Fruit fly (Drosophila melanogaster) whole organism, adult: Measurements from ENCODE around the gene CG10336.

Experiments used
- CG11617 ChIP-seq: fragments of 200-800 bp; sonication (Bioruptor generic); optimal IDR thresholded peaks from 2 replicates; lab custom pipeline; 2017; ENCODE audit warnings: mild to moderate bottlenecking, missing biosample characterization, missing genetic modification reagents, missing genetic modification characterization
- Clk ChIP-seq: fragments of 200-800 bp; sonication (Bioruptor generic); optimal IDR thresholded peaks from 2 replicates; lab custom pipeline; 2017; ENCODE audit warnings: missing biosample characterization, missing genetic modification characterization
- Mnt ChIP-seq: fragments of 200-800 bp; sonication (Bioruptor generic); optimal IDR thresholded peaks from 2 replicates; lab custom pipeline; 2016; ENCODE audit warnings: missing biosample characterization, mild to moderate bottlenecking, missing genetic modification characterization

DNA sequence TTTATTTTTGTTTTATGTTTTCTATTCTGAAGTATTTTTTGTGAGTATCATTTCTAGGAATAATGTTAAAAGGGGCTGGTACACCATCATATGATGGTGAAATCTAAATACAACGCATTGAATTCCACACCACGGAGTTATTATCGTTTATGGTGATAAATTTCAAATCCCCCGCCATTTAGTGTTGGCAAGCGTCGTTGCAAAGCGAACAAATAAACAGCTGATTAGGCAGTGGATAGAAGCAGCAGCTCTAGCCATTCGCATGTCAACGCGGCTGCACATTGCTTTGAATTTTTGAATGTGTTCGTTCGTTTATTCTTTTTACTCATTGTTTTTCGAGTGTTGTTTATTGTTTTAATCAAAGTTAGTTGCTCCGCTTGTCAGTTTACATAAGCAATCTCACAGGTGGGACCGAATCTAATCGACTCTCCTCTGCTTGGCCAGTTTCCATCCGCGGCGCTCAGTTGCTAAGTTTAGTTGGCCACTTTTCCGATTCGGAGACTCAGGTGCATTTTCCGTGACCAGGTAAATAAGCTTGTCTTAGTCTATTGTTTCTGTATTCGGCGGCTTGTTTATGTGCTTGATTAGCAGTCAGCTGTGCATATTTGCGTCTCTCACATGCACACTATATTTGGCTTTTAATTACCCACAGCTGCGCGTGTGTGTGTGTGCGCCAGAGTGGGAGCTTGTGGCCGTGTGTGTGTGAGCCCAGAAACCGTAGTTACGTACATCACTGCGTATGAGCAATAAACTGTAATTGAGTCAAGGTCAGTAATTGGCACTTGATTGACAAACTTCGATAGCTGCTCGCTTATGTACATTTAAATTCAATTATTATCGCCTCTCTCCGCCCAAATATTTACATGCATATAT, 12.1 kb upstream of the CG10336 start, which contains the start of the genes Mst36Fa and CG31751:
- TF ChIP-seq Clk (GFP tag; lab: Kevin White, UChicago) = peak; percentile 45
- peak; percentile 80 for TF ChIP-seq CG11617 (GFP tag; lab: Kevin White, UChicago)
- TF ChIP-seq Mnt (GFP tag; lab: Kevin White, UChicago) = peak; percentile 73
